Fruit fly (Drosophila melanogaster) whole organism, wandering third instar larva: ENCODE results near the gene CG42784.

Experiments used
- OdsH ChIP-seq: fragments of 200-800 bp; sonication (Bioruptor generic); optimal IDR thresholded peaks from 2 replicates; lab custom pipeline; 2016; ENCODE audit warnings: missing biosample characterization, mild to moderate bottlenecking, missing genetic modification characterization
- dsf ChIP-seq: sonication (Bioruptor generic); optimal IDR thresholded peaks from 2 replicates; lab custom pipeline; 2016; ENCODE audit warnings: missing biosample characterization, missing genetic modification characterization, borderline replicate concordance
- h ChIP-seq: fragments of 200-800 bp; sonication (Bioruptor generic); optimal IDR thresholded peaks from 3 replicates; lab custom pipeline; 2016; ENCODE audit warnings: missing biosample characterization, mild to moderate bottlenecking, missing genetic modification characterization

DNA sequence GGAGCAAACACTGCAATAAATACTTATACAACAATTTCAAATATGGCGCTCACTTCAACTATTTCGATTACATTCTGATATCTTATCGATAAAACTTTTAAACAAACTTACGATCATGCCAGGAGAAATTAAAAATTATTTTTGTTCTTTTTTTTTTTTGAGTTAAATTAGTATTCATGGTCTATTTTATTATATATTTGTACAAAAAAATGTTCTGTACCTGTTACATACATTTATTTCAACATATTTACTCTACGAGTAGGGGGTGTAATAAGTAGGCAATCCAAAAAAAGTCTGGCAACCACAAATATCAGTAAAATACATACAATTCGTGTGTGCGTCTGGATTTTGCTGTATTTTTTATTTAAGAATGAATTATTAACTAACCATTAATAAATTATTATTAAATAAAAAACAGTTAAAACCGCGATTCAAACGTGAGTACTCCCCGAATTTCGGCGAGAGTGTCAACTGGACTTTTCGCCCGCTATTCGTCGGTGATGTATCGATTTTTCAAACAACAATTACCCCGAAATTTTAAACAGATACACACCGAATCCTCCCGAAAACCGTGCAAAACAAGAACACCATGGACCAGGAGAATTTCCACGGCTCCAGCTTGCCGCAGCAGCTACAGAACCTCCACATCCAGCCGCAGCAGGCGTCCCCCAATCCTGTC is 32.7 kb upstream of the CG42784 start, which contains the start of gene loqs:
- no peak for TF ChIP-seq h (GFP tag; lab: Kevin White, UChicago)
- TF ChIP-seq dsf = no peak
- TF ChIP-seq OdsH (GFP tag; lab: Kevin White, UChicago) = no peak
